In genomic region chrX:7700239-7700793, dm6 we compare ENCODE assay signal across 1 fruit fly cellular context.
A peak's percentile ranks its signal among the peaks of the same experiment; 100 is the strongest.
TF ChIP-seq lines count a peak whose summit lies in the region.

No protein-coding gene starts in this region.

TF ChIP-seq in whole organism, embryonic, 481 proteins besides CTCF, POLR2A, EP300 and RAD21 (continued from another document and continues in another):
- peak; percentile 86 for TF ChIP-seq seq (GFP tag; IDR thresholded peaks at IDR 0.05; lab: Robert Waterston, UW)
- peak; percentile 89 for TF ChIP-seq CG31441 (GFP tag; IDR thresholded peaks at IDR 0.05; lab: Robert Waterston, UW)
- peak; percentile 93 for TF ChIP-seq Drgx (GFP tag; IDR thresholded peaks at IDR 0.05; lab: Robert Waterston, UW)
- TF ChIP-seq HHEX (GFP tag; optimal IDR thresholded peaks at IDR 0.05; lab: Kevin White, UChicago) = peak; percentile 92
- peak; percentile 90 for TF ChIP-seq Oaz (GFP tag; IDR thresholded peaks at IDR 0.05; lab: Robert Waterston, UW)
- TF ChIP-seq Ssrp (tag; optimal IDR thresholded peaks at IDR 0.05; lab: Kevin White, UChicago) = peak; percentile 74
- no peak for TF ChIP-seq fru (optimal IDR thresholded peaks at IDR 0.05; lab: Kevin White, UChicago)
- TF ChIP-seq CG12659 (GFP tag; optimal IDR thresholded peaks at IDR 0.05; lab: Kevin White, UChicago) = peak; percentile 91
- TF ChIP-seq Aef1 (GFP tag; IDR thresholded peaks at IDR 0.05; lab: Robert Waterston, UW) = peak; percentile 95
- TF ChIP-seq CG15601 (tag; optimal IDR thresholded peaks at IDR 0.05; lab: Kevin White, UChicago) = peak; percentile 74
- TF ChIP-seq Ravus (GFP tag; IDR thresholded peaks at IDR 0.05; lab: Robert Waterston, UW) = peak; percentile 86
- TF ChIP-seq CG13123 (GFP tag; optimal IDR thresholded peaks at IDR 0.05; lab: Kevin White, UChicago) = peak; percentile 79
- no peak for TF ChIP-seq nerfin-2 (GFP tag; IDR thresholded peaks at IDR 0.05; lab: Robert Waterston, UW; ENCODE audit: partially characterized antibody)
- TF ChIP-seq crol (GFP tag; IDR thresholded peaks at IDR 0.05; lab: Robert Waterston, UW) = peak; percentile 61
- TF ChIP-seq Dad (GFP tag; optimal IDR thresholded peaks at IDR 0.05; lab: Kevin White, UChicago) = peak; percentile 74
- peak; percentile 83 for TF ChIP-seq CG15514 (GFP tag; optimal IDR thresholded peaks at IDR 0.05; lab: Kevin White, UChicago)
- peak; percentile 94 for TF ChIP-seq sens (GFP tag; lab: Kevin White, UChicago)
- TF ChIP-seq CG6791 (GFP tag; IDR thresholded peaks at IDR 0.05; lab: Robert Waterston, UW; ENCODE audit: partially characterized antibody) = no peak
- peak; percentile 74 for TF ChIP-seq CG6654 (GFP tag; optimal IDR thresholded peaks at IDR 0.05; lab: Kevin White, UChicago)
- TF ChIP-seq ftz-f1 (GFP tag; optimal IDR thresholded peaks at IDR 0.05; lab: Kevin White, UChicago) = peak; percentile 49
- TF ChIP-seq CG2202 (tag; optimal IDR thresholded peaks at IDR 0.05; lab: Kevin White, UChicago) = peak; percentile 37
- TF ChIP-seq CG10462 (GFP tag; optimal IDR thresholded peaks at IDR 0.05; lab: Kevin White, UChicago) = peak; percentile 76
- no peak for TF ChIP-seq CG4360 (GFP tag; IDR thresholded peaks at IDR 0.05; lab: Robert Waterston, UW)
- TF ChIP-seq Fer2 (tag; optimal IDR thresholded peaks at IDR 0.05; lab: Kevin White, UChicago) = peak; percentile 87
- TF ChIP-seq sisA (GFP tag; IDR thresholded peaks at IDR 0.05; lab: Robert Waterston, UW) = peak; percentile 97
- no peak for TF ChIP-seq CG42726 (GFP tag; IDR thresholded peaks at IDR 0.05; lab: Robert Waterston, UW; ENCODE audit: partially characterized antibody)
- peak; percentile 92 for TF ChIP-seq CG5953 (GFP tag; IDR thresholded peaks at IDR 0.05; lab: Robert Waterston, UW)
- peak; percentile 50 for TF ChIP-seq corto (GFP tag; optimal IDR thresholded peaks at IDR 0.05; lab: Kevin White, UChicago)
- TF ChIP-seq CG2199 (GFP tag; IDR thresholded peaks at IDR 0.05; lab: Robert Waterston, UW) = peak; percentile 93
- peak; percentile 86 for TF ChIP-seq lilli (GFP tag; optimal IDR thresholded peaks at IDR 0.05; lab: Kevin White, UChicago)
- peak; percentile 98 for TF ChIP-seq ind (GFP tag; optimal IDR thresholded peaks at IDR 0.05; lab: Kevin White, UChicago)
- peak; percentile 81 for TF ChIP-seq CG7556 (GFP tag; optimal IDR thresholded peaks at IDR 0.05; lab: Kevin White, UChicago)
- TF ChIP-seq stwl (tag; optimal IDR thresholded peaks at IDR 0.05; lab: Kevin White, UChicago) = no peak
- TF ChIP-seq unc-4 (GFP tag; IDR thresholded peaks at IDR 0.05; lab: Robert Waterston, UW; ENCODE audit: partially characterized antibody) = no peak
- peak; percentile 90 for TF ChIP-seq CG2678 (tag; optimal IDR thresholded peaks at IDR 0.05; lab: Kevin White, UChicago)
- TF ChIP-seq CG10959 (GFP tag; IDR thresholded peaks at IDR 0.05; lab: Robert Waterston, UW) = peak; percentile 85
- peak; percentile 87 for TF ChIP-seq croc (GFP tag; conservative IDR thresholded peaks at IDR 0.05; lab: Robert Waterston, UW)
- TF ChIP-seq cas (GFP tag; IDR thresholded peaks at IDR 0.05; lab: Robert Waterston, UW) = peak; percentile 80
- TF ChIP-seq CG7372 (GFP tag; IDR thresholded peaks at IDR 0.05; lab: Robert Waterston, UW) = peak; percentile 93
- TF ChIP-seq Sry-δ (GFP tag; optimal IDR thresholded peaks at IDR 0.05; lab: Kevin White, UChicago) = peak; percentile 67
- TF ChIP-seq Ets65A (GFP tag; lab: Kevin White, UChicago) = peak; percentile 99
- peak; percentile 91 for TF ChIP-seq caup (GFP tag; optimal IDR thresholded peaks at IDR 0.05; lab: Kevin White, UChicago; ENCODE audit: severe bottlenecking)
- TF ChIP-seq YL-1 (GFP tag; optimal IDR thresholded peaks at IDR 0.05; lab: Kevin White, UChicago) = peak; percentile 14
- peak; percentile 80 for TF ChIP-seq CG17568 (GFP tag; optimal IDR thresholded peaks at IDR 0.05; lab: Kevin White, UChicago)
- peak; percentile 90 for TF ChIP-seq CG12744 (GFP tag; optimal IDR thresholded peaks at IDR 0.05; lab: Kevin White, UChicago)
- TF ChIP-seq CG4820 (GFP tag; optimal IDR thresholded peaks at IDR 0.05; lab: Kevin White, UChicago) = peak; percentile 91
- peak; percentile 81 for TF ChIP-seq pum (GFP tag; optimal IDR thresholded peaks at IDR 0.05; lab: Kevin White, UChicago)
- peak; percentile 83 for TF ChIP-seq sqz (GFP tag; optimal IDR thresholded peaks at IDR 0.05; lab: Kevin White, UChicago)
- peak; percentile 93 for TF ChIP-seq gce (GFP tag; IDR thresholded peaks at IDR 0.05; lab: Robert Waterston, UW)
- TF ChIP-seq Elba2 (GFP tag; optimal IDR thresholded peaks at IDR 0.05; lab: Kevin White, UChicago) = no peak
- TF ChIP-seq CG18599 (GFP tag; optimal IDR thresholded peaks at IDR 0.05; lab: Kevin White, UChicago) = peak; percentile 90
- peak; percentile 90 for TF ChIP-seq bowl (GFP tag; IDR thresholded peaks at IDR 0.05; lab: Robert Waterston, UW)
- no peak for TF ChIP-seq Dref (GFP tag; IDR thresholded peaks at IDR 0.05; lab: Robert Waterston, UW)
- peak; percentile 23; the same call in 1 of the 2 replicates for TF ChIP-seq Dip2 (GFP tag; IDR thresholded peaks at IDR 0.05; lab: Robert Waterston, UW)
- no peak for TF ChIP-seq Stat92E (GFP tag; optimal IDR thresholded peaks at IDR 0.05; lab: Kevin White, UChicago)
- TF ChIP-seq CkIIα-i1 (GFP tag; IDR thresholded peaks at IDR 0.05; lab: Robert Waterston, UW) = peak; percentile 9; the same call in 1 of the 2 replicates
- TF ChIP-seq Mrtf (GFP tag; IDR thresholded peaks at IDR 0.05; lab: Robert Waterston, UW) = peak; percentile 94
- TF ChIP-seq cad (GFP tag; optimal IDR thresholded peaks at IDR 0.05; lab: Kevin White, UChicago) = no peak
- TF ChIP-seq CG11085 (GFP tag; IDR thresholded peaks at IDR 0.05; lab: Robert Waterston, UW) = peak; percentile 92
- TF ChIP-seq lola (GFP tag; optimal IDR thresholded peaks at IDR 0.05; lab: Kevin White, UChicago) = peak in 1 of 3 experiments; percentile 46
- TF ChIP-seq Gug (GFP tag; IDR thresholded peaks at IDR 0.05; lab: Robert Waterston, UW) = peak; percentile 96
- TF ChIP-seq rib (GFP tag; IDR thresholded peaks at IDR 0.05; lab: Robert Waterston, UW) = peak; percentile 92
- peak; percentile 88 for TF ChIP-seq B-H1 (GFP tag; IDR thresholded peaks at IDR 0.05; lab: Robert Waterston, UW)
- peak; percentile 44 for TF ChIP-seq Neu2 (GFP tag; optimal IDR thresholded peaks at IDR 0.05; lab: Kevin White, UChicago; ENCODE audit: borderline replicate concordance)
- TF ChIP-seq ewg (GFP tag; optimal IDR thresholded peaks at IDR 0.05; lab: Kevin White, UChicago) = peak; percentile 83
- TF ChIP-seq CG8089 (GFP tag; optimal IDR thresholded peaks at IDR 0.05; lab: Kevin White, UChicago) = peak; percentile 86
- TF ChIP-seq CG17612 (GFP tag; IDR thresholded peaks at IDR 0.05; lab: Robert Waterston, UW) = peak; percentile 84
- no peak for TF ChIP-seq Dfd (GFP tag; optimal IDR thresholded peaks at IDR 0.05; lab: Kevin White, UChicago)
- TF ChIP-seq ken (GFP tag; IDR thresholded peaks at IDR 0.05; lab: Robert Waterston, UW) = peak; percentile 96
- TF ChIP-seq CHES-1-like (GFP tag; optimal IDR thresholded peaks at IDR 0.05; lab: Kevin White, UChicago) = peak; percentile 99
- peak; percentile 85 for TF ChIP-seq odd (GFP tag; optimal IDR thresholded peaks at IDR 0.05; lab: Kevin White, UChicago)
- TF ChIP-seq CG3065 (GFP tag; optimal IDR thresholded peaks at IDR 0.05; lab: Kevin White, UChicago) = peak; percentile 61
- peak; percentile 79 for TF ChIP-seq CG3995 (GFP tag; optimal IDR thresholded peaks at IDR 0.05; lab: Kevin White, UChicago)
- peak; percentile 93 for TF ChIP-seq az2 (GFP tag; optimal IDR thresholded peaks at IDR 0.05; lab: Kevin White, UChicago)
- peak; percentile 93 for TF ChIP-seq tin (GFP tag; optimal IDR thresholded peaks at IDR 0.05; lab: Kevin White, UChicago)
- TF ChIP-seq Sox102F (GFP tag; optimal IDR thresholded peaks at IDR 0.05; lab: Kevin White, UChicago) = peak; percentile 95
- TF ChIP-seq CG32532 (GFP tag; IDR thresholded peaks at IDR 0.05; lab: Robert Waterston, UW) = peak; percentile 95
- no peak for TF ChIP-seq sc (optimal IDR thresholded peaks at IDR 0.05; lab: Kevin White, UChicago)
- peak; percentile 73 for TF ChIP-seq sc (GFP tag; optimal IDR thresholded peaks at IDR 0.05; lab: Kevin White, UChicago)
- TF ChIP-seq CG10543 (GFP tag; optimal IDR thresholded peaks at IDR 0.05; lab: Kevin White, UChicago) = peak; percentile 93
- TF ChIP-seq zen (tag; optimal IDR thresholded peaks at IDR 0.05; lab: Kevin White, UChicago) = peak; percentile 59
- TF ChIP-seq dysf (GFP tag; IDR thresholded peaks at IDR 0.05; lab: Robert Waterston, UW) = peak; percentile 96
- peak; percentile 95 for TF ChIP-seq dmrt99B (tag; optimal IDR thresholded peaks at IDR 0.05; lab: Kevin White, UChicago)
- peak; percentile 99 for TF ChIP-seq Med (GFP tag; lab: Kevin White, UChicago)
- TF ChIP-seq vvl (GFP tag; IDR thresholded peaks at IDR 0.05; lab: Robert Waterston, UW) = peak; percentile 97
- peak; percentile 83 to 97 for TF ChIP-seq dpn (GFP tag; optimal IDR thresholded peaks at IDR 0.05; lab: Kevin White, UChicago)
- TF ChIP-seq CG9609 (GFP tag; optimal IDR thresholded peaks at IDR 0.05; lab: Kevin White, UChicago) = peak; percentile 92
- TF ChIP-seq MTF-1 (GFP tag; optimal IDR thresholded peaks at IDR 0.05; lab: Kevin White, UChicago; ENCODE audit: borderline replicate concordance) = peak; percentile 77
- TF ChIP-seq CG2875 (GFP tag; optimal IDR thresholded peaks at IDR 0.05; lab: Kevin White, UChicago) = peak; percentile 79
- TF ChIP-seq nom (GFP tag; optimal IDR thresholded peaks at IDR 0.05; lab: Kevin White, UChicago) = no peak
- TF ChIP-seq CG34422 (GFP tag; IDR thresholded peaks at IDR 0.05; lab: Robert Waterston, UW) = peak; percentile 97
- TF ChIP-seq slbo (GFP tag; IDR thresholded peaks at IDR 0.05; lab: Robert Waterston, UW) = peak; percentile 97
- peak; percentile 91 for TF ChIP-seq Fer1 (GFP tag; optimal IDR thresholded peaks at IDR 0.05; lab: Kevin White, UChicago)
- peak; percentile 96 for TF ChIP-seq CG11456 (GFP tag; IDR thresholded peaks at IDR 0.05; lab: Robert Waterston, UW)
- TF ChIP-seq onecut (GFP tag; IDR thresholded peaks at IDR 0.05; lab: Robert Waterston, UW) = peak; percentile 76
- TF ChIP-seq inv (GFP tag; IDR thresholded peaks at IDR 0.05; lab: Robert Waterston, UW; ENCODE audit: partially characterized antibody) = no peak
- TF ChIP-seq CG12155 (GFP tag; optimal IDR thresholded peaks at IDR 0.05; lab: Kevin White, UChicago) = peak; percentile 92
- no peak for TF ChIP-seq Opbp (GFP tag; IDR thresholded peaks at IDR 0.05; lab: Robert Waterston, UW; ENCODE audit: partially characterized antibody)
- TF ChIP-seq CG30431 (GFP tag; optimal IDR thresholded peaks at IDR 0.05; lab: Kevin White, UChicago) = peak; percentile 85
- no peak for TF ChIP-seq Bgb (GFP tag; IDR thresholded peaks at IDR 0.05; lab: Robert Waterston, UW; ENCODE audit: partially characterized antibody)
- TF ChIP-seq gsb-n (tag; optimal IDR thresholded peaks at IDR 0.05; lab: Kevin White, UChicago) = peak; percentile 76
- TF ChIP-seq Ptx1 (GFP tag; IDR thresholded peaks at IDR 0.05; lab: Robert Waterston, UW) = peak; percentile 96
- TF ChIP-seq ab (GFP tag; optimal IDR thresholded peaks at IDR 0.05; lab: Kevin White, UChicago) = peak; percentile 94
- peak; percentile 89 for TF ChIP-seq Xrp1 (GFP tag; IDR thresholded peaks at IDR 0.05; lab: Robert Waterston, UW)
- peak; percentile 88 for TF ChIP-seq bcd (GFP tag; optimal IDR thresholded peaks at IDR 0.05; lab: Kevin White, UChicago)
- TF ChIP-seq danr (GFP tag; IDR thresholded peaks at IDR 0.05; lab: Robert Waterston, UW) = peak; percentile 87
- peak; percentile 96 for TF ChIP-seq lmd (GFP tag; IDR thresholded peaks at IDR 0.05; lab: Robert Waterston, UW)
- TF ChIP-seq hb (GFP tag; IDR thresholded peaks at IDR 0.05; lab: Robert Waterston, UW; ENCODE audit: partially characterized antibody) = no peak
- peak; percentile 54 for TF ChIP-seq CG17186 (GFP tag; optimal IDR thresholded peaks at IDR 0.05; lab: Kevin White, UChicago)
- peak; percentile 95 for TF ChIP-seq CG14014 (GFP tag; IDR thresholded peaks at IDR 0.05; lab: Robert Waterston, UW)
- TF ChIP-seq CoRest (tag; optimal IDR thresholded peaks at IDR 0.05; lab: Kevin White, UChicago) = peak; percentile 92
- peak; percentile 70 for TF ChIP-seq CG4617 (GFP tag; optimal IDR thresholded peaks at IDR 0.05; lab: Kevin White, UChicago; ENCODE audit: borderline replicate concordance)
- TF ChIP-seq CG11398 (GFP tag; optimal IDR thresholded peaks at IDR 0.05; lab: Kevin White, UChicago) = peak; percentile 84
- peak; percentile 93 for TF ChIP-seq tap (tag; optimal IDR thresholded peaks at IDR 0.05; lab: Kevin White, UChicago)
- peak; percentile 92 for TF ChIP-seq CG1792 (GFP tag; optimal IDR thresholded peaks at IDR 0.05; lab: Kevin White, UChicago)
- peak; percentile 92 for TF ChIP-seq zfh1 (GFP tag; IDR thresholded peaks at IDR 0.05; lab: Robert Waterston, UW)
- peak in 1 of 2 experiments; percentile 78 for TF ChIP-seq Eip74EF (GFP tag; optimal IDR thresholded peaks at IDR 0.05; lab: Kevin White, UChicago)
- TF ChIP-seq CG2889 (GFP tag; IDR thresholded peaks at IDR 0.05; lab: Robert Waterston, UW) = peak; percentile 94
- TF ChIP-seq nmo (GFP tag; optimal IDR thresholded peaks at IDR 0.05; lab: Kevin White, UChicago) = peak; percentile 91
- peak; percentile 92 for TF ChIP-seq sob (GFP tag; IDR thresholded peaks at IDR 0.05; lab: Robert Waterston, UW)
- TF ChIP-seq CG33557 (GFP tag; optimal IDR thresholded peaks at IDR 0.05; lab: Kevin White, UChicago) = peak; percentile 31
- peak; percentile 92 for TF ChIP-seq gem (tag; optimal IDR thresholded peaks at IDR 0.05; lab: Kevin White, UChicago)
- peak; percentile 89 for TF ChIP-seq CG43689 (GFP tag; IDR thresholded peaks at IDR 0.05; lab: Robert Waterston, UW)
- peak; percentile 84 for TF ChIP-seq CG16815 (GFP tag; optimal IDR thresholded peaks at IDR 0.05; lab: Kevin White, UChicago)
- peak; percentile 85 for TF ChIP-seq ash1 (GFP tag; optimal IDR thresholded peaks at IDR 0.05; lab: Kevin White, UChicago)
- TF ChIP-seq Deaf1 (tag; optimal IDR thresholded peaks at IDR 0.05; lab: Kevin White, UChicago) = peak; percentile 59
- peak; percentile 87 for TF ChIP-seq wdn (GFP tag; IDR thresholded peaks at IDR 0.05; lab: Robert Waterston, UW)
- TF ChIP-seq ATbp (GFP tag; optimal IDR thresholded peaks at IDR 0.05; lab: Kevin White, UChicago) = peak; percentile 89
- peak; percentile 77 for TF ChIP-seq Bteb2 (GFP tag; optimal IDR thresholded peaks at IDR 0.05; lab: Kevin White, UChicago)
- no peak for TF ChIP-seq tll (GFP tag; optimal IDR thresholded peaks at IDR 0.05; lab: Kevin White, UChicago)
- peak; percentile 85 for TF ChIP-seq ap (GFP tag; IDR thresholded peaks at IDR 0.05; lab: Robert Waterston, UW)
- peak; percentile 87 for TF ChIP-seq CG12104 (GFP tag; optimal IDR thresholded peaks at IDR 0.05; lab: Kevin White, UChicago)
